Fruit fly (Drosophila melanogaster): ENCODE measurements around the gene His4r.

His4r gene

DNA sequence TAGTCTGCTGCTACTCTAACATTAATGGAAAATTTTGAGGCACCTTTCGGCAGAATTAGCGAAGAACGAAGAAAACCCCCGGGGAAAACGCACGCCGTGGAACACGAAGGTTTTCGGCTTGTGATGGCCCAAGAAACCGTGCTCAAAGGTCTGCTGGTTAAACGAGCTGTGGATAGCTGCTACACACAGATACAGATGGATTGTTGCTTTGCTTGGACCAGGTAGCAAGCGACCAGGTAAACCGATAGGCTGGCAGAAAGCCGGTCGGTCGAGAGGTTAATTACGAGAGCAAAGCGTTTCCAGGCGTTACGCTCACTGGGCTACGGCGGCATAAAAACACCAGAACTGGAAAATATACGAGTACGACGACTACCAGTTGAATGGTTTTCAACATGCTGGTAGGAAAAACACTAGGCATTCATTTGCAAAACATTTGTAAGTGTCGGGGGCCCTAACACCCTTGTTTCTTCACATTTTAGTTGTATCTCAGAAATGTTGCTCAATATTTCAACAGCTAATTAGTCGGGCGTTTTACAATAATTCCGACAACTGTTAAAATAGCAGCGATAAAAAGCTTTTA lies 26.8 kb downstream of the His4r start (continued):
- TF ChIP-seq CoRest (tag; optimal IDR thresholded peaks at IDR 0.05) (no peak), CG10267 (tag; optimal IDR thresholded peaks at IDR 0.05) (no peak), CG18619 (GFP tag; optimal IDR thresholded peaks at IDR 0.05) (no peak), pros (GFP tag; optimal IDR thresholded peaks at IDR 0.05) (peak; percentile 63), CG2199 (GFP tag; IDR thresholded peaks at IDR 0.05) (peak; percentile 100), amos (GFP tag; IDR thresholded peaks at IDR 0.05; ENCODE audit: partially characterized antibody) (no peak), CG34376 (GFP tag; optimal IDR thresholded peaks at IDR 0.05) (no peak), CG17186 (GFP tag; optimal IDR thresholded peaks at IDR 0.05) (no peak), bsh (GFP tag; optimal IDR thresholded peaks at IDR 0.05) (no peak), corto (GFP tag; optimal IDR thresholded peaks at IDR 0.05) (no peak), CTCF (GFP tag; optimal IDR thresholded peaks at IDR 0.05) (no peak), Med (GFP tag) (peak; percentile 63), BtbVII (GFP tag; optimal IDR thresholded peaks at IDR 0.05) (no peak), otp (GFP tag; IDR thresholded peaks at IDR 0.05) (no peak), CG17568 (GFP tag; optimal IDR thresholded peaks at IDR 0.05) (no peak), chn (GFP tag; optimal IDR thresholded peaks at IDR 0.05) (no peak), CG11093 (GFP tag; IDR thresholded peaks at IDR 0.05) (no peak), salm (tag; optimal IDR thresholded peaks at IDR 0.05) (no peak), wor (GFP tag; IDR thresholded peaks at IDR 0.05) (no peak), CG12236 (GFP tag; optimal IDR thresholded peaks at IDR 0.05) (no peak), kni (GFP tag; optimal IDR thresholded peaks at IDR 0.05) (peak; percentile 75), Mrtf (GFP tag; IDR thresholded peaks at IDR 0.05) (no peak), ham (GFP tag; IDR thresholded peaks at IDR 0.05) (no peak), CG11398 (GFP tag; optimal IDR thresholded peaks at IDR 0.05) (no peak), trh (GFP tag; optimal IDR thresholded peaks at IDR 0.05) (no peak), dimm (GFP tag; IDR thresholded peaks at IDR 0.05) (no peak), CG5245 (GFP tag; optimal IDR thresholded peaks at IDR 0.05) (no peak), CG18262 (tag; optimal IDR thresholded peaks at IDR 0.05) (no peak), p53 (GFP tag; optimal IDR thresholded peaks at IDR 0.05) (no peak), crol (GFP tag; IDR thresholded peaks at IDR 0.05) (no peak), Stat92E (GFP tag; optimal IDR thresholded peaks at IDR 0.05) (no peak), Ravus (GFP tag; IDR thresholded peaks at IDR 0.05) (no peak), bowl (GFP tag; IDR thresholded peaks at IDR 0.05) (no peak), tx (GFP tag; optimal IDR thresholded peaks at IDR 0.05) (no peak), nmo (GFP tag; optimal IDR thresholded peaks at IDR 0.05) (no peak), sisA (GFP tag; IDR thresholded peaks at IDR 0.05) (no peak), CG15073 (GFP tag; optimal IDR thresholded peaks at IDR 0.05) (no peak), fru (optimal IDR thresholded peaks at IDR 0.05) (no peak), CG13424 (tag; optimal IDR thresholded peaks at IDR 0.05) (no peak), ssp (GFP tag; IDR thresholded peaks at IDR 0.05) (no peak), Side (GFP tag; optimal IDR thresholded peaks at IDR 0.05) (no peak), Bteb2 (GFP tag; optimal IDR thresholded peaks at IDR 0.05) (no peak), Trl (optimal IDR thresholded peaks at IDR 0.05) (no peak), Trl (GFP tag; optimal IDR thresholded peaks at IDR 0.05) (no peak), pho (GFP tag; optimal IDR thresholded peaks at IDR 0.05) (no peak), CG34422 (GFP tag; IDR thresholded peaks at IDR 0.05) (no peak), sens-2 (GFP tag; IDR thresholded peaks at IDR 0.05) (no peak), gce (GFP tag; IDR thresholded peaks at IDR 0.05) (no peak), CG10274 (GFP tag; optimal IDR thresholded peaks at IDR 0.05) (no peak), CG32532 (GFP tag; IDR thresholded peaks at IDR 0.05) (0 out of 2 replicates have a peak, but pooled peaks have one; percentile 14), CG4707 (GFP tag; optimal IDR thresholded peaks at IDR 0.05) (no peak), CG10543 (GFP tag; optimal IDR thresholded peaks at IDR 0.05) (no peak), CG12769 (tag; optimal IDR thresholded peaks at IDR 0.05) (peak; percentile 9)
